Worm (Caenorhabditis elegans): Measurements from ENCODE around the gene lgc-5.

DNA sequence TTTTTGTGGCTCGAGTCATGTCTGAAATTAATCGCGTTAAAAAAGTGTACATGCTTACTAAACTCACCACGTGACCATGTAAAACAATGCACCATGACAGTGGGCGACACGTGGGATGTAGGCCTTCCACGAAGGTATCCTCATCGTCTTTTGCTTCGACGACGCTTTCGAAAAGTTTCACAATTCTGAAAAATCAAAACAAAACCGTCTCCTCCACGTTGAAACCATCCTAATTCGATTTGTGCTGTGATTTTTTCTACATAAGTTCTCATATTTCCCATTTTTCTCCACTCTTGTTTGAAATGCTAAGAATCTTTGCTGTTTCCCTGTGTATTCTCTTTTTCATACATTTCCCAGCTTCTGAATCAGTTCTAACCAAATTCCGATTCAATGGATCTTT lies 12.1 kb downstream of the lgc-5 start, which contains the start of gene F17E9.3:
- TF ChIP-seq cebp-1 (GFP tag; IDR thresholded peaks at IDR 0.05) (no peak), cebp-1 (tag; optimal IDR thresholded peaks at IDR 0.05) (no peak), ceh-91 (GFP tag; IDR thresholded peaks at IDR 0.05) (no peak), nfyb-1 (GFP tag; IDR thresholded peaks at IDR 0.05) (no peak), mel-28 (tag; optimal IDR thresholded peaks at IDR 0.05; ENCODE audit: borderline replicate concordance) (no peak), nfya-1 (tag; optimal IDR thresholded peaks at IDR 0.05; ENCODE audit: borderline replicate concordance, insufficient read depth) (no peak), ztf-18 (tag; optimal IDR thresholded peaks at IDR 0.05) (no peak), athp-1 (tag; optimal IDR thresholded peaks at IDR 0.05) (no peak), snpc-4 (GFP tag; optimal IDR thresholded peaks at IDR 0.05) (no peak), snpc-4 (tag; optimal IDR thresholded peaks at IDR 0.05) (no peak), efl-1 (GFP tag; optimal IDR thresholded peaks at IDR 0.05) (no peak), pha-4 (tag; optimal IDR thresholded peaks at IDR 0.05) (no peak), B0261.1 (tag; optimal IDR thresholded peaks at IDR 0.05) (no peak), xnd-1 (tag; optimal IDR thresholded peaks at IDR 0.05) (no peak), T26A5.8 (tag; optimal IDR thresholded peaks at IDR 0.05) (no peak), lin-40 (tag; optimal IDR thresholded peaks at IDR 0.05) (no peak)
